Fruit fly (Drosophila melanogaster) whole organism, embryonic: ENCODE measurements around the gene drpr.
A peak's percentile ranks its signal among the peaks of the same experiment; 100 is the strongest.

ENCODE experiments used
- CG10366 ChIP-seq: fragments of 200-800 bp; sonication (Bioruptor generic); IDR thresholded peaks from 2 replicates; pipeline ENCODE4 v1.3.6; 2022; ENCODE audit warnings: missing biosample characterization, missing genetic modification characterization
- CG10565 ChIP-seq: fragments of 200-800 bp; sonication (Bioruptor generic); optimal IDR thresholded peaks from 3 replicates; lab custom pipeline; 2016; ENCODE audit warnings: missing biosample characterization, mild to moderate bottlenecking, missing genetic modification characterization
- CG12219 ChIP-seq: fragments of 200-800 bp; sonication (Bioruptor generic); optimal IDR thresholded peaks from 3 replicates; lab custom pipeline; 2018; ENCODE audit warnings: missing biosample characterization, mild to moderate bottlenecking, missing genetic modification characterization
- CG13296 ChIP-seq: fragments of 200-800 bp; sonication (Bioruptor generic); optimal IDR thresholded peaks from 3 replicates; lab custom pipeline; 2018; ENCODE audit warnings: missing biosample characterization, mild to moderate bottlenecking, missing genetic modification characterization
- CG14710 ChIP-seq: fragments of 200-800 bp; sonication (Bioruptor generic); optimal IDR thresholded peaks from 3 replicates; lab custom pipeline; 2019; ENCODE audit warnings: missing biosample characterization, mild to moderate bottlenecking, missing genetic modification characterization, moderate library complexity
- CG15073 ChIP-seq: fragments of 200-800 bp; sonication (Bioruptor generic); optimal IDR thresholded peaks from 2 replicates; lab custom pipeline; 2016; ENCODE audit warnings: missing biosample characterization, missing genetic modification characterization
- CG15269 ChIP-seq: fragments of 200-800 bp; sonication (Bioruptor generic); optimal IDR thresholded peaks from 2 replicates; lab custom pipeline; 2018; ENCODE audit warnings: missing biosample characterization, mild to moderate bottlenecking, missing genetic modification characterization, moderate library complexity
- CG15514 ChIP-seq: fragments of 200-800 bp; sonication (Bioruptor generic); optimal IDR thresholded peaks from 3 replicates; lab custom pipeline; 2017; ENCODE audit warnings: missing biosample characterization, missing genetic modification characterization, mild to moderate bottlenecking, moderate library complexity, missing genetic modification reagents
- CG1602 ChIP-seq: fragments of 200-800 bp; sonication (Bioruptor generic); optimal IDR thresholded peaks from 3 replicates; lab custom pipeline; 2016; ENCODE audit warnings: missing biosample characterization, missing genetic modification characterization
- CG17359 ChIP-seq: fragments of 200-800 bp; sonication (Bioruptor generic); optimal IDR thresholded peaks from 3 replicates; lab custom pipeline; 2018; ENCODE audit warnings: missing biosample characterization, mild to moderate bottlenecking, missing genetic modification characterization, moderate library complexity
- CG18011 ChIP-seq: fragments of 200-800 bp; sonication (Bioruptor generic); optimal IDR thresholded peaks from 2 replicates; lab custom pipeline; 2017; ENCODE audit warnings: missing biosample characterization, missing genetic modification characterization, mild to moderate bottlenecking, moderate library complexity, missing genotype
- CG1832 ChIP-seq: fragments of 200-800 bp; sonication (Bioruptor generic); optimal IDR thresholded peaks from 2 replicates; lab custom pipeline; 2017; ENCODE audit warnings: missing biosample characterization, mild to moderate bottlenecking, missing genetic modification characterization, inconsistent platforms
- CG31365 ChIP-seq: fragments of 200-800 bp; sonication (Bioruptor generic); optimal IDR thresholded peaks from 2 replicates; lab custom pipeline; 2018; ENCODE audit warnings: missing biosample characterization, mild to moderate bottlenecking, missing genetic modification characterization
- CG3838 ChIP-seq: fragments of 200-800 bp; sonication (Bioruptor generic); optimal IDR thresholded peaks from 3 replicates; lab custom pipeline; 2016; ENCODE audit warnings: missing biosample characterization, missing genetic modification characterization
- CG4424 ChIP-seq: fragments of 200-800 bp; sonication (Bioruptor generic); optimal IDR thresholded peaks from 3 replicates; lab custom pipeline; 2016; ENCODE audit warnings: missing biosample characterization, missing genetic modification characterization
- CG5245 ChIP-seq: fragments of 200-800 bp; sonication (Bioruptor generic); optimal IDR thresholded peaks from 3 replicates; lab custom pipeline; 2016; ENCODE audit warnings: missing biosample characterization, missing genetic modification characterization
- CG5953 ChIP-seq: fragments of 200-800 bp; sonication (Bioruptor generic); IDR thresholded peaks from 2 replicates; pipeline ENCODE4 v1.3.6; 2022; ENCODE audit warnings: missing biosample characterization, missing genetic modification characterization
- CG6683 ChIP-seq: fragments of 200-800 bp; sonication (Bioruptor generic); optimal IDR thresholded peaks from 2 replicates; lab custom pipeline; 2017; ENCODE audit warnings: missing biosample characterization, mild to moderate bottlenecking, missing genetic modification characterization, missing genetic modification reagents
- CG6765 ChIP-seq: fragments of 200-800 bp; sonication (Bioruptor generic); optimal IDR thresholded peaks from 3 replicates; lab custom pipeline; 2017; ENCODE audit warnings: missing biosample characterization, mild to moderate bottlenecking, missing genetic modification characterization
- CG8359 ChIP-seq: fragments of 200-800 bp; sonication (Bioruptor generic); optimal IDR thresholded peaks from 2 replicates; lab custom pipeline; 2017; ENCODE audit warnings: missing biosample characterization, mild to moderate bottlenecking, missing genetic modification characterization, borderline replicate concordance
- CG8388 ChIP-seq: fragments of 200-800 bp; sonication (Bioruptor generic); optimal IDR thresholded peaks from 2 replicates; lab custom pipeline; 2019; ENCODE audit warnings: missing biosample characterization, mild to moderate bottlenecking, missing genetic modification characterization, moderate library complexity
- CG9817 ChIP-seq: fragments of 200-800 bp; sonication (Bioruptor generic); optimal IDR thresholded peaks from 2 replicates; lab custom pipeline; 2018; ENCODE audit warnings: missing biosample characterization, mild to moderate bottlenecking, missing genetic modification characterization, moderate library complexity
- CG9876 ChIP-seq: fragments of 200-800 bp; sonication (Bioruptor generic); optimal IDR thresholded peaks from 2 replicates; lab custom pipeline; 2016; ENCODE audit warnings: missing biosample characterization, missing genetic modification characterization
- Eip74EF ChIP-seq, 2 experiments: fragments of 200-800 bp in 1 of 2; fragments of >200 bp in 1 of 2; sonication (Bioruptor generic) in 1 of 2; optimal IDR thresholded peaks; 2 replicates each; lab custom pipeline; 2017 to 2019; ENCODE audit warnings: missing biosample characterization in 2 of 2, missing genetic modification characterization in 2 of 2, mild to moderate bottlenecking in 1 of 2, moderate library complexity in 1 of 2
- HmgD ChIP-seq: fragments of 200-800 bp; sonication (Bioruptor generic); optimal IDR thresholded peaks from 3 replicates; lab custom pipeline; 2016; ENCODE audit warnings: missing biosample characterization, missing genetic modification characterization
- Hmr ChIP-seq: fragments of 200-800 bp; sonication (Bioruptor generic); optimal IDR thresholded peaks from 3 replicates; lab custom pipeline; 2017; ENCODE audit warnings: mild to moderate bottlenecking, missing biosample characterization, missing genetic modification reagents, missing genetic modification characterization
- Kr ChIP-seq: fragments of 200-800 bp; sonication (Bioruptor generic); optimal IDR thresholded peaks from 2 replicates; lab custom pipeline; 2017; ENCODE audit warnings: missing biosample characterization, mild to moderate bottlenecking, missing genetic modification characterization
- Mrtf ChIP-seq: fragments of 200-800 bp; sonication (Bioruptor generic); IDR thresholded peaks from 3 replicates; pipeline ENCODE4 v1.3.6; 2022; ENCODE audit warnings: missing biosample characterization, missing genetic modification characterization
- NFAT ChIP-seq: fragments of 200-800 bp; sonication (Bioruptor generic); IDR thresholded peaks from 2 replicates; pipeline ENCODE4 v1.3.6; 2022; ENCODE audit warnings: missing biosample characterization, missing genetic modification characterization
- Stat92E ChIP-seq, 3 experiments: fragments of >200 bp in 2 of 3; fragments of 200-800 bp in 1 of 3; sonication (Bioruptor generic) in 1 of 3; optimal IDR thresholded peaks; 2 replicates each; lab custom pipeline; 2017 to 2019; ENCODE audit warnings: missing biosample characterization in 3 of 3, missing genetic modification characterization in 3 of 3, mild to moderate bottlenecking in 1 of 3, moderate library complexity in 1 of 3
- amos ChIP-seq: fragments of 200-800 bp; sonication (Bioruptor generic); IDR thresholded peaks from 2 replicates; pipeline ENCODE4 v1.3.6; 2022; ENCODE audit warnings: missing biosample characterization, missing genetic modification characterization; ENCODE audit not compliant: partially characterized antibody
- bab2 ChIP-seq: fragments of 200-800 bp; sonication (Bioruptor generic); optimal IDR thresholded peaks from 2 replicates; lab custom pipeline; 2016; ENCODE audit warnings: missing biosample characterization, missing genetic modification characterization
- cas ChIP-seq: fragments of 200-800 bp; sonication (Bioruptor generic); IDR thresholded peaks from 2 replicates; pipeline ENCODE4 v1.3.6; 2022; ENCODE audit warnings: missing biosample characterization, missing genetic modification characterization
- chm ChIP-seq: fragments of 200-800 bp; sonication (Bioruptor generic); IDR thresholded peaks from 2 replicates; pipeline ENCODE4 v1.3.6; 2022; ENCODE audit warnings: missing biosample characterization, missing genetic modification characterization
- chn ChIP-seq: fragments of 200-800 bp; sonication (Bioruptor generic); optimal IDR thresholded peaks from 2 replicates; lab custom pipeline; 2016; ENCODE audit warnings: missing biosample characterization, missing genetic modification characterization
- dan ChIP-seq: fragments of 200-800 bp; sonication (Bioruptor generic); IDR thresholded peaks from 2 replicates; pipeline ENCODE4 v1.3.6; 2022; ENCODE audit warnings: missing biosample characterization, missing genetic modification characterization
- disco-r ChIP-seq: fragments of 200-800 bp; sonication (Bioruptor generic); optimal IDR thresholded peaks from 2 replicates; lab custom pipeline; 2016; ENCODE audit warnings: missing biosample characterization, missing genetic modification characterization
- dysf ChIP-seq: fragments of 200-800 bp; sonication (Bioruptor generic); IDR thresholded peaks from 3 replicates; pipeline ENCODE4 v1.3.6; 2022; ENCODE audit warnings: missing biosample characterization, missing genetic modification characterization
- fd3F ChIP-seq: fragments of 200-800 bp; sonication (Bioruptor generic); optimal IDR thresholded peaks from 2 replicates; lab custom pipeline; 2018; ENCODE audit warnings: missing biosample characterization, mild to moderate bottlenecking, missing genetic modification characterization, moderate library complexity
- gsb ChIP-seq: fragments of 200-800 bp; sonication (Bioruptor generic); IDR thresholded peaks from 2 replicates; pipeline ENCODE4 v1.3.6; 2022; ENCODE audit warnings: missing biosample characterization, missing genetic modification characterization
- ham ChIP-seq: fragments of 200-800 bp; sonication (Bioruptor generic); IDR thresholded peaks from 2 replicates; pipeline ENCODE4 v1.3.6; 2022; ENCODE audit warnings: missing biosample characterization, missing genetic modification characterization
- kah ChIP-seq: fragments of 200-800 bp; sonication (Bioruptor generic); optimal IDR thresholded peaks from 2 replicates; lab custom pipeline; 2018; ENCODE audit warnings: missing biosample characterization, mild to moderate bottlenecking, missing genetic modification characterization
- org-1 ChIP-seq: fragments of 200-800 bp; sonication (Bioruptor generic); optimal IDR thresholded peaks from 2 replicates; lab custom pipeline; 2017; ENCODE audit warnings: missing biosample characterization, missing genetic modification characterization
- prd ChIP-seq, 3 experiments: fragments of >200 bp in 2 of 3; fragments of 200-800 bp in 1 of 3; sonication (Bioruptor generic) in 1 of 3; optimal IDR thresholded peaks in 2 of 3; IDR thresholded peaks in 1 of 3; 2 replicates in 2 of 3; 3 replicates in 1 of 3; pipeline versions ENCODE4 v1.3.6 to Lab custom; 2017 to 2022; ENCODE audit warnings: missing biosample characterization in 1 of 3, missing genetic modification characterization in 1 of 3
- repo ChIP-seq: fragments of 200-800 bp; sonication (Bioruptor generic); optimal IDR thresholded peaks from 2 replicates; lab custom pipeline; 2016; ENCODE audit warnings: missing biosample characterization, missing genetic modification characterization
- seq ChIP-seq: fragments of 200-800 bp; sonication (Bioruptor generic); IDR thresholded peaks from 2 replicates; pipeline ENCODE4 v1.3.6; 2022; ENCODE audit warnings: missing biosample characterization, missing genetic modification characterization
- slp2 ChIP-seq: fragments of 200-800 bp; sonication (Bioruptor generic); optimal IDR thresholded peaks from 2 replicates; lab custom pipeline; 2016; ENCODE audit warnings: missing biosample characterization, missing genetic modification characterization
- sna ChIP-seq: fragments of 200-800 bp; sonication (Bioruptor generic); IDR thresholded peaks from 2 replicates; pipeline ENCODE4 v1.3.6; 2022; ENCODE audit warnings: missing biosample characterization, missing genetic modification characterization; ENCODE audit not compliant: partially characterized antibody
- sug ChIP-seq: fragments of 200-800 bp; optimal IDR thresholded peaks from 2 replicates; lab custom pipeline; 2019; ENCODE audit warnings: missing biosample characterization, mild to moderate bottlenecking, missing genetic modification characterization, moderate library complexity
- ttk ChIP-seq: fragments of 200-800 bp; sonication (Bioruptor generic); IDR thresholded peaks from 2 replicates; pipeline ENCODE4 v2.1.2; 2022; ENCODE audit warnings: missing biosample characterization, missing genetic modification characterization

Gene drpr

dm6 chr3L:1730873-1731272, at the start of gene drpr:
Gene drpr, minus strand, starts transcription at chr3L:1731107.
- TF ChIP-seq Stat92E (GFP tag; optimal IDR thresholded peaks at IDR 0.05; lab: Kevin White, UChicago) (peak in 1 of 3 experiments; percentile 60), NFAT (GFP tag; lab: Robert Waterston, UW) (peak; percentile 40; the same call in 1 of the 2 replicates), ttk (GFP tag; lab: Robert Waterston, UW) (no peak), CG5953 (no peak), CG3838 (GFP tag; lab: Kevin White, UChicago) (peak; percentile 12), CG8359 (GFP tag; lab: Kevin White, UChicago) (no peak), repo (GFP tag; lab: Kevin White, UChicago) (no peak), Eip74EF (GFP tag; optimal IDR thresholded peaks at IDR 0.05; lab: Kevin White, UChicago) (peak in 1 of 2 experiments; percentile 22), amos (GFP tag; lab: Robert Waterston, UW) (peak; percentile 54; the same call in 1 of the 2 replicates), sug (tag; lab: Kevin White, UChicago) (peak; percentile 22), CG15269 (tag; lab: Kevin White, UChicago) (no peak), CG6765 (peak; percentile 48), CG17359 (peak; percentile 21), CG6683 (no peak), gsb (GFP tag; lab: Robert Waterston, UW) (no peak), CG4424 (GFP tag; lab: Kevin White, UChicago) (no peak), org-1 (GFP tag; lab: Kevin White, UChicago) (no peak), CG18011 (GFP tag; lab: Kevin White, UChicago) (no peak), CG1602 (GFP tag; lab: Kevin White, UChicago) (no peak), CG31365 (tag; lab: Kevin White, UChicago) (no peak), CG10565 (GFP tag; lab: Kevin White, UChicago) (no peak), CG9876 (GFP tag; lab: Kevin White, UChicago) (no peak), kah (GFP tag; lab: Kevin White, UChicago) (peak; percentile 9), CG8388 (GFP tag; lab: Kevin White, UChicago) (peak; percentile 18), CG10366 (GFP tag; lab: Robert Waterston, UW) (no peak), CG5245 (GFP tag; lab: Kevin White, UChicago) (no peak), CG13296 (GFP tag; lab: Kevin White, UChicago) (peak; percentile 37), sna (GFP tag; lab: Robert Waterston, UW) (no peak), bab2 (no peak), seq (GFP tag; lab: Robert Waterston, UW) (no peak), CG9817 (tag; lab: Kevin White, UChicago) (no peak), ham (GFP tag; lab: Robert Waterston, UW) (no peak), CG1832 (GFP tag; lab: Kevin White, UChicago) (no peak), dysf (GFP tag; lab: Robert Waterston, UW) (no peak), Mrtf (no peak), Hmr (peak; percentile 41), prd (optimal IDR thresholded peaks at IDR 0.05; lab: Kevin White, UChicago) (no peak), prd (GFP tag; IDR thresholded peaks at IDR 0.05; lab: Robert Waterston, UW) (no peak), CG15073 (no peak), disco-r (GFP tag; lab: Kevin White, UChicago) (no peak), fd3F (GFP tag; lab: Kevin White, UChicago) (no peak), HmgD (peak; percentile 9), CG15514 (peak; percentile 82), dan (GFP tag; lab: Robert Waterston, UW) (no peak), chm (GFP tag; lab: Robert Waterston, UW) (peak; percentile 53; the same call in 1 of the 2 replicates), cas (GFP tag; lab: Robert Waterston, UW) (no peak), CG12219 (no peak), CG14710 (peak; percentile 74), slp2 (GFP tag; lab: Kevin White, UChicago) (no peak), Kr (no peak), chn (no peak)
